Fruit fly (Drosophila melanogaster) ovary, adult (tissue): ENCODE results near the gene zfh1.
A peak's percentile ranks its signal among the peaks of the same experiment; 100 is the strongest.

Experiments used
- CG17801 ChIP-seq: fragments of 200-800 bp; optimal IDR thresholded peaks from 2 replicates; lab custom pipeline; 2019; ENCODE audit warnings: missing biosample characterization, mild to moderate bottlenecking, missing genetic modification characterization, moderate library complexity; ENCODE audit not compliant: partially characterized antibody

The zfh1 gene

DNA sequence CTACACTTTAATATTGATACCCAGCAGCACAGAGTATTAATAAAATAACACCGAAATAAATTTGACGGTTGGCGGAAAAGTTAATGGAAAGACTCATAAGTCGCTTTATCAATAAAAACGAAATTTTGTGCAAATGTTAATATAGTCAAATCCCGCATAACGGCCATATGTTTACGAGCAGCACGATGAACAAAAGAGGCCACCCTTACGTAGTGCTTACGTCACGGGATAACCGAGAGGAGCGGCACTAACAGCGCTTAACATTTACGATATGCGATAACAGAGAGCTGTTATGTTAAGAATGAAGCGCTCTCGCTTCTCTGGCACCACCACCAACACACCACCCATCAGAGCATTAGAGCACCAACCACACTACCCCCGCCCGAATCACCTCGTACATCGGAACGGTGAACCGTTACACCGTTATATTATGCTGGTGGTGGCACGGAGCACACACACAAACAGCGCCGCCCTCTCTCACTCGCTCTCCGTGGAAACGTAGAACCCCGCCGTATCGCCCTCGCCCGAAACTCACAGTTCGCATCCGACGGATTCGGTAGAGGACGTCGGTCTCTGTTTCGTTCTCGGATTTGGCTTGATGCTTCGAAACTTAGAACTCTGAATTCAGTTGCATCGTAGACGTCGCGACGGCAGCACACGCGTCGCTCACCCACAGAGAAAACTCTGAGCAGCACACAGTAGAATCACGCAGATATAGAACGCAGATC lies at the start of gene zfh1:
Gene zfh1, plus strand, starts transcription at position 621 of the 728 bp plus-strand sequence.
- TF ChIP-seq CG17801 (GFP tag; lab: Kevin White, UChicago), result no peak

DNA sequence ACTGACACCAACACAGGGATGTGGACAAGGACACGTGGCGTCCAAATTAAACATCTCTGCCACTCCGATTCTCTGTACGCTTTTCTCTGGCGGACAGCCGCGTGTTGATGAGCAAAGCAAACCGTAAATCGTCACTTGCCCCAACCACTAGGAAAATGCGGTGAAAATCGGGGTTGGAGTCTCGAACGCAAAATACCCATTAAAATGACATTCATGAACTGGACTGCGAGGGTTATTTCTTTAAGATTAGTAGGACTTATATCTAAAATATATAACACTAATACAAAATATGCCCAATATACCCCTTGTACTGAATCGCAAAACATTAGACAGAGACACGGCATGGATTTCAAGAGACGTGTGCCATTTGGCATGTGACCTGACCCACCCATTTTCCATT lies 47.3 kb upstream of the zfh1 start:
- no peak for TF ChIP-seq CG17801 (GFP tag; lab: Kevin White, UChicago)

DNA sequence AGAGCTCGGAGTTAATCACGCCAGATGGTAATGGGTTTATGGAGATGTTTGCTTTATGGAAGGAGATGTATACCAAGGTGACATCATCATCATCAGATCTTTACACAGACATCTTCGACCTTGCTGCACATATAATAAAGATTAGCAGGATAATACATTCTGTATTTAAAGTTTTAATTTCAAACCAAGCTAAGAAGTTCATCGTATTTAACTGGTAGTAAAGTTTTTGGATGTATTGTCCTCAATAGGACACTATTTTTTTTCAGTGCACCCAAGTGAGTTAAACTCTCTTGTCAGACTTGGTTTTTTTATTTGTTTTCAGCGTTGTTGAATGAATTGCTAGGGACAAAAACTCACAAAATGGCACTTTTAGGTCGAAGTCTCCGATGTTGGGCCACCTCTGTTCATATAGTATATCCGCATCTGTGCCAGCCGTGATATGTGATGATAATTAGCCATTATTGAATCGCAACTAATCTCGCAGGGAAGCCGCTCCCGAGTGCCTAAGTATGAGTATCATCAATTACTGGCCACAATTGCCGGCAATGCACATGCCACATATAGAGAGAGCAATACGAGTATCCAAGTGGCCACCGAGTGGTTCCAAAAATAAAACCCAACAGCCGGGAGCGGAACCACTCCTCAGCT lies 44.4 kb upstream of the zfh1 start:
- no peak for TF ChIP-seq CG17801 (GFP tag; lab: Kevin White, UChicago)

DNA sequence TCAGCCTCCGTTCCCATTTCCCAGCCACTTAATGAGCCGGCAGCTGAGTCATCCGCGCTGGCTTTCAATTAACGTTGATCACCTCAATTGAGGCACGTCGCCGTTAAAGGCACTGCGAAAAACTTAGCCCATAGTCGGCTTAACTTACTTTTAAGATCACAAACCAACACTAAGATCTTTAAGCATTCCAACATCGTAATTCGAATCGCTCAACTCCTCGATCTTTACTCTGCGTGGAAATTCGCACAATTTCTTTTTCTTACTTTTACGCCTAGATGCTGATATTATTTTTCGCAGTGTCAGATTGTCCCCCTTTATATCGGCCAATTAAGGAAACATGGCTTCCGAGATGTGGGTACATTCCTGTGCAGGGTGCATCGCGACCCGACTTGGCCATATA lies 43.4 kb upstream of the zfh1 start:
- no peak for TF ChIP-seq CG17801 (GFP tag; lab: Kevin White, UChicago)

DNA sequence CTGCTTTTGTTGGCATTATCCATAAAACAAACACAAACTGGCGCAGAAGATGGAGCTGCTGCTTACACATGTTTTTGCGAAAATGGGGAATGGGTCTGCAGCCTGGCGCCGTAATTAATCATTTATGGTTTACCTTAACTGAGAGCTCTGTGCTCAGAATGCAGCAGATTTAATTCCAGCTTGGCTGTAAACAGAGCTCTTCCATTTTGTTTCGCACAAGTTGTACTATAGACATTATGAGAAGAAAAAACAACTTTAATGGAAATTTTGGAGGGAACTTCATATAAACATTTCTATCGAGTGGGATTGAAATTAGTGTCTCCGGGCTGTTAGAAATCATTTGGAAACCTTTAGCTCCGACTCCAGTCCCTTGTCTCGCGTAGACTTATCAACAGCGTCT lies 39.9 kb upstream of the zfh1 start, which contains the start of gene eIF4H2:
Gene eIF4H2, plus strand, starts transcription at position 301 of the 400 bp plus-strand sequence.
- no peak for TF ChIP-seq CG17801 (GFP tag; lab: Kevin White, UChicago)

DNA sequence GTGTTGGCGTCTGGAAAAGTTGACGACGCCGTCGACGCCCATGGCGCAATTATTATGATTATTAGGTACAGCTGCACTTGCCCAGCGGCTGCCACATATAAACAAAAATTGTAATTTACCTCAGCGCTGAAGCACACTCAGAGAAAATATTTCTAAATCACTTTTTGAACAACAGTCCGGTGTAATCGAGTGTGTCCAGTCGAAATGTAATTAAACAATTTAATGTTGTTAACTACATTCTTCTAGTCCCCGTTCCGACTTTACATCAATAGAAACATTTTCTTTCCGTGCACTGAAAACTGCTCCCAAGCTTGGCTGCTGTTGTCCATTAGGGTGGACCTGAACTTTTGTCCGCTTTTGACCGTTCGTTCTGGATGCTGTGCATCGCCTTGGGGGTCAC lies 36.7 kb upstream of the zfh1 start:
- TF ChIP-seq CG17801 (GFP tag; lab: Kevin White, UChicago), result no peak

DNA sequence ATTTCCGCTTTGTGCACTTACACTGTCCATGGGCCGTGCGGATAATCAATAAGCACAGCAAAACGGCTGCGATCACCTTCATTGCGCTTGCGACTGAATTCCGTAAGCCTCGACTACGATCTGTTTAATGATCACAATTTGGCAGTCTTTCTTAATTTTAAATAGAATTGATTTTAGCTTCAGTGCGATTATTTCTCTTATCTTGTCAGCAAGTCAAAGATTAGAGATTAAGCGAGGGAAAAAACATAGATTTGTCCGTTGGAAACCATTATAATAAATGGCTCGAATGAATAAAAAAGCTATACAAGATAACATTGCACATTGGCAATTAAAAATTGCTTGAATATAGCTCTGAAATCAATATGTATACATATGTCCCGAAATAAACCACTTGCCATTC lies 34.7 kb upstream of the zfh1 start, which contains the start of gene CG11313:
Gene CG11313, minus strand, starts transcription at position 101 of the 400 bp plus-strand sequence.
- no peak for TF ChIP-seq CG17801 (GFP tag; lab: Kevin White, UChicago)

DNA sequence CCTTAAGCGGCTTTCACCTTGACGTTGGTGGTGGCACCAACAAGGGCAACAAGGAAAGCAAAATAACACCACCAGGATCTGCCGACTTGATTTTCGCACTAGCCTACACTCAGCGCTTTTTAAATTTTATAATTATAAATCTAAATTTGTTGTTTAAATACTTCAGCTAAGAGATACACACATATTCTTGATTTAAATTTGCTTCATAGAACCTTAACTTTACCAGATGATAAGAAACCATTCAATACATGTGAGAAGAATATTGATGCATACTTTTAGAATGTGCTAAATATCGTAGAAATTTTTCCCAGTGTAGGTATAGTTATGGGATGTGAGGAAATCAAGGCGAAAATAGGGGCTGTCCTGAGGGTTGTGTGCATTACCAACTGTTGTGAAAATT lies 32.6 kb upstream of the zfh1 start:
- TF ChIP-seq CG17801 (GFP tag; lab: Kevin White, UChicago), result no peak

DNA sequence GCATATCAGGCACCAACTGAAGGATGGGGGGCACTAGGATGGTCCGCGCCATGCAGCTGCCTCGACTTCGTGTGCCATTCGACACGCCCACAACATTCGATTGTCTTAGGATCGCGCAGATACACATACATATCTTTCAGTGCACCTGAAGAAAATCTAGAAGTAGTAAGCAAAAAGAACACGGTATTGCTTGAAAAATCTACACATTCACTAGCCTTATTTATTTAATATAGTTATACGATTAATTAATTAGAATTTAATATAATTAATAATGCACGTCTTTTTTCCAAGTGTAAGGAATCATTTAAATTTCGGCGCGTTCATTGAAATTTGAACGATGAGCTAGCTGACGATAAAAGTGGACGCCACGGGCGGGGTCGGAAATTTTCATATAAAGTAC lies 31.1 kb upstream of the zfh1 start:
- no peak for TF ChIP-seq CG17801 (GFP tag; lab: Kevin White, UChicago)

DNA sequence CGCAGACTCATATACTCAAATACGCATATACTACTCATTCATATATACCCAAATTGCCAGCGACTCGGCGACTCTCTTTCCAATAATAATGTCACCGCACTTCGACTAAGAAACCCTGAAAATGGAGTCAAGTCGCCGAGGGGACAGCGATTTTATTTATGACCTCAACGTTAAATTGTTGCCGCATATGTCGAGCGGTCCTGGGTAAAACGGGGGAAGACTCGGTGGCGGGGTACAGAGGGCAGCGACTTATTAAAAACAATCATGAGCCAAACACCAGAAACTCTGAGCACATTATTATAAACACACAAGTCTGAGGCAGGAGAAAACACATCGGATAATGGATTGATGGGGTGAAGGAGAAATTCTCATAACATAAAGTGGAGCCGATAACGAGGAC lies 30.7 kb upstream of the zfh1 start:
- no peak for TF ChIP-seq CG17801 (GFP tag; lab: Kevin White, UChicago)

DNA sequence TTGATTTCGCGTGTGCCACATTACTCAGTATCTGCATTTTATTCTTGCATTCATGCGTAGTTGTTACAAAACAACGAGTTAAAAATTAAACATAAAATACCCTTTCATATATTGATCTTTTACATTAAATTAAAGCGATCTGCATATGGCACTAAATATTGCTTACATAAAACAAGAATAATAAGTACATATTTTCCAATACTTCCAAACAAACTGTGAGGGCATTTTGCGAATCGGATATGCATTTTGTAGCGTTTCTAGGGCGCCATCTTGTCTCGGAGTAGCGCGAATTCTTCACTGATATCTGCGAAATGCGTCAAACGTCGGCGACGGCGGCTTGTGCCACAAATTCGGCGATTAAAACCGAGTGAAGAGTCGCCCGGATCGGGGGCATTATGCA lies 24.4 kb upstream of the zfh1 start:
- no peak for TF ChIP-seq CG17801 (GFP tag; lab: Kevin White, UChicago)

DNA sequence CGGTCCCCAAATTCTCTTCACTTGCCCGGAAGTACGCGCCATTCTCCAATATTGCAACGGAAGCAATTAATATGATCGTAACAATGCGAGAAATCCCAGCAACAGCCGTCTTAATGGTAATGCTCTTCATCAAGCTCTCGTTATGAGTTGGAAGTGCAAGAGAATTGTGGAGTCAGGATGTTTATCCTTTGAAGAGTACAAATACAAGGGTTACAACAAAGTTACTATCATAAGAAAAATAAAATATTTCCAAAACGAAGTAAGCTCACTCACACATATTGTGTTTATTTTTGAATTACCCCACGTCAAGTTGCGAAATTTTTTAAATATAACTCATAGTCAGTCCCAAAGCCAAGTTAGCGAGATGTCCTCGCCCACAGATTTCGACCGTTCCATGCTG lies 23.1 kb upstream of the zfh1 start, which contains the start of gene CG15543:
Gene CG15543, plus strand, starts transcription at position 301 of the 400 bp plus-strand sequence.
- no peak for TF ChIP-seq CG17801 (GFP tag; lab: Kevin White, UChicago)

DNA sequence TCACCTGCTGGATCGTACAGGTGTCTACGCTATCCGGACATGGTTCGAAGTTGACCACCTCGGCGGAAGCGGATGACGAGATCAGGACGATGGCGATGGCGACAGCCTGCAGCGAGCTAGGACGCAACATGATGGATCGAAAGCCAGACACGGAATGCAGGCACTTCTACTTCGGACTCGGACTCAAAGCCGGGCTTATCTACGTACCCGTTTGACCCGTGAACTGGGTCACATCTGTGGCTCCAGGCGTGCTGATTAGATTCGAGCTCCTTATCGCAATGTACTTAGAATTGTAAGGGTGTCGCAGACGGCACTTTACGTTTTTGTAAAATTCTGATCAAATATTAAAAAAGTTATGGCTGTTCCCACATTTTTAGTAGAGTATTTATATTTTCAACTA lies 20.6 kb upstream of the zfh1 start, which contains the start of gene Npc2g:
Gene Npc2g, minus strand, starts transcription at position 160 of the 400 bp plus-strand sequence.
- TF ChIP-seq CG17801 (GFP tag; lab: Kevin White, UChicago), result no peak

DNA sequence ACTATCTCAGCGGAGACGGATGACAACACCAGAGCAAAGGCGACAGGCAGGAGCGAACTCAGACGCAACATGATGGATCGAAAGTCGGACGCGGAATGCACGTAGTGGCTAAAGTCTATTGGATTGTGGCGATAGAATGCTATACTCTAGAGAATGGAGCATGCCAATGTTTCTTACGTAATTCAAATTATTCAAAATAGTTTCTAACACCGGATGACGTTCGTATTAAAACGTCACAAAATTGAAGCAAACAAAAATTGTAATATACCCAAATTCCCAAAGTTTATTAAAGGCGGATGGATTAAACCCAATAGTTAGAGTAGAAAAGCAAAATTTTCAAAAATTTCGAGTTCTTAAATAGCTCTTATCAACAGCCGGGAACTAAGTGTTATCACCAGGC lies 19.5 kb upstream of the zfh1 start, which contains the start of gene Npc2h:
Gene Npc2h, minus strand, starts transcription at position 101 of the 400 bp plus-strand sequence.
- no peak for TF ChIP-seq CG17801 (GFP tag; lab: Kevin White, UChicago)

DNA sequence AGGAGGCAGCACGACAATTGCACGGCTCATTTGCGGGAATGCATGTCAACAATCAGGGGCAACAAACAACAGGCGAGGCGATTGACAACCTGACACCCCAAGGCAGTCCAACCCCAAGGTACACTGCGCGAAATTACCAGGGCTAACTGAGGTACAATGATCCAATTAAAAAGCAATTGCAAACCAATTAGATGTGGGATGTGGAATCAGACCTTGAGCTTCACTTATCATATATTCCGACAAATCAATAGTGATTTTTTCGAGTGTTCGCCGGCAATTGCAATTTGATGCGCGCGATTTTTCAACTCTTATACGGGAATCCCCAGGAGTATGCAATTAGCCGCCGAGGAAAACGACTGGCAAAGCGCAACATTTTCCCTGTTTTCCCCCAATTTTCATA lies 18.7 kb upstream of the zfh1 start:
- no peak for TF ChIP-seq CG17801 (GFP tag; lab: Kevin White, UChicago)

DNA sequence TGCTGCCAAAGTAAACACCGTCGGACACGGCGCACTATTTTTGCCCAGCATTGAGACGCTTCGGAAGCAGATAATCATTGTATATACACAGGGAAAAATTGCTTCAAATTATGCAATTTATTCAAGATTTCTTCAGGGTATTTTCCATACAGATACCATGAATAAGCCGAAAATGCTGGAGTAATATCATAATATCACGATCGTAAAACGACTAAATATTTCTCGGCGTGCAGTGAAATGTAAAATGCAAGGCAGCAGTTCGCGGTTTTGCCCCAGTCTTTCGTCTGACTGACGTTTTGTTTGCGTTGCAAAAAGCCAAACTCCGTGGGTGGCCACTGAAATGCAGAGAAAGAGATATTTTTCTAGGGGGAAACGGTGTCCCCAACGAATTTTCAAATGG lies 14.8 kb upstream of the zfh1 start:
- TF ChIP-seq CG17801 (GFP tag; lab: Kevin White, UChicago), result peak; percentile 74
